Worm (Caenorhabditis elegans) whole organism, late embryonic: ENCODE results near the gene F42A9.6.
A peak's percentile ranks its signal among the peaks of the same experiment; 100 is the strongest.

Source experiments
- F13H6.1 ChIP-seq: sonication (generic microtip); optimal IDR thresholded peaks from 2 replicates; lab custom pipeline; 2016; ENCODE audit warnings: missing genetic modification characterization, missing compliant biosample characterization
- ceh-18 ChIP-seq: sonication (generic microtip); optimal IDR thresholded peaks from 2 replicates; lab custom pipeline; 2016; ENCODE audit warnings: missing genetic modification characterization, missing compliant biosample characterization
- ceh-24 ChIP-seq: sonication (generic microtip); optimal IDR thresholded peaks from 2 replicates; lab custom pipeline; 2016; ENCODE audit warnings: mild to moderate bottlenecking, missing genetic modification characterization, missing compliant biosample characterization
- gmeb-2 ChIP-seq: sonication (generic microtip); optimal IDR thresholded peaks from 2 replicates; lab custom pipeline; 2016; ENCODE audit warnings: missing genetic modification characterization, inconsistent platforms, missing compliant biosample characterization
- hlh-30 ChIP-seq: sonication (generic microtip); optimal IDR thresholded peaks from 2 replicates; lab custom pipeline; 2017; ENCODE audit warnings: antibody characterized with exemption, missing genetic modification characterization, missing compliant biosample characterization; ENCODE audit not compliant: insufficient read depth
- pros-1 ChIP-seq: fragments of 150-350 bp; optimal IDR thresholded peaks from 2 replicates; lab custom pipeline; 2014; ENCODE audit warnings: missing biosample characterization, missing genetic modification reagents, missing genetic modification characterization
- sdc-2 ChIP-seq: sonication (generic microtip); optimal IDR thresholded peaks from 2 replicates; lab custom pipeline; 2016; ENCODE audit warnings: missing genotype, missing genetic modification characterization, missing compliant biosample characterization

Gene F42A9.6

ce11 chrIV:8654115-8654628 lies 45.1 kb downstream of the F42A9.6 start, which contains the start of gene C49C8.1:
TSS of gene C49C8.1 (plus strand) at chrIV:8654578.
- TF ChIP-seq F13H6.1 (tag; lab: Kevin White, UChicago) (no peak), hlh-30 (peak; percentile 6)

ce11 chrIV:8658122-8658521 lies 49.1 kb downstream of the F42A9.6 start, which contains the start of gene C49C8.6:
TSS of gene C49C8.6 (minus strand) at chrIV:8658222.
- no peak for TF ChIP-seq gmeb-2 (tag; lab: Kevin White, UChicago)
- TF ChIP-seq pros-1 (tag; lab: Kevin White, UChicago) = no peak
- no peak for TF ChIP-seq ceh-24
- no peak for TF ChIP-seq ceh-18 (tag; lab: Kevin White, UChicago)
- no peak for TF ChIP-seq sdc-2 (tag; lab: Kevin White, UChicago)
